Fruit fly (Drosophila melanogaster) whole organism: Measurements from ENCODE around the gene IFT52.

ENCODE experiments used
- EcR ChIP-seq, 2 experiments: fragments of >200 bp; optimal IDR thresholded peaks; 2 replicates each; lab custom pipeline; 2017; ENCODE audit warnings: missing biosample characterization in 2 of 2, missing genetic modification characterization in 2 of 2, missing genetic modification reagents in 2 of 2
- pan ChIP-seq: fragments of >200 bp; optimal IDR thresholded peaks from 2 replicates; lab custom pipeline; 2017
- psq ChIP-seq: fragments of >200 bp; optimal IDR thresholded peaks from 2 replicates; lab custom pipeline; 2017

dm6 chr2L:6562358-6562687, 5.0 kb upstream of the IFT52 start:
- TF ChIP-seq pan (no peak), psq (no peak), EcR (GFP tag; optimal IDR thresholded peaks at IDR 0.05; lab: Kevin White, UChicago) (no peak)
